Fruit fly (Drosophila melanogaster): ENCODE measurements around the gene BRWD3.

DNA sequence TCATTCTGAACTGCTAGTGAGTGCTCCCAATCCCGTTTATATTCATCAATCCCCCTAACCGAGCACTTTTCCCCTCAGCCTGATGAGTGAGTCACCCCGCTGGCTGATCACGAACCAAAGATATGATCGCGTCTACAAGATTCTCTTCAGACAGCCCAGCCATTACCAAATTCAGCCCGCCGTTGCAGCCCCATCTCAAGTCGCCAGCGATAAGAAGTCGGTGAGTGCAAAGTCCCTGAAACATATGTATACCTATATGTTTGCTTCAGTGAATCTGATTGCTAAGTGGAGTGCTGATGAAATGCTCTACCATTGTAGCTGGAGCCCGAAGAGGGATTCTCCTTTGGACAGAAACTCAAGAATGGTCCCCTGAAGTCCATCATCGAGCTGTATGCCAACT is 31.6 kb upstream of the BRWD3 start:
- TF ChIP-seq psq (optimal IDR thresholded peaks at IDR 0.05) (no peak), pan (optimal IDR thresholded peaks at IDR 0.05) (no peak)

Measured in whole organism.